Fruit fly (Drosophila melanogaster) whole organism, embryonic: ENCODE results near the gene gfzf.

ENCODE experiments used
- Abd-B ChIP-seq: fragments of 200-800 bp; sonication (Bioruptor generic); optimal IDR thresholded peaks from 2 replicates; lab custom pipeline; 2018; ENCODE audit warnings: missing biosample characterization, mild to moderate bottlenecking, missing genetic modification characterization, moderate library complexity
- Aef1 ChIP-seq: fragments of 200-800 bp; sonication (Bioruptor generic); IDR thresholded peaks from 3 replicates; pipeline ENCODE4 v1.3.6; 2022; ENCODE audit warnings: missing biosample characterization, missing genetic modification characterization
- Antp ChIP-seq: fragments of 200-800 bp; sonication (Bioruptor generic); optimal IDR thresholded peaks from 3 replicates; lab custom pipeline; 2016; ENCODE audit warnings: missing biosample characterization, missing genetic modification characterization
- Asciz ChIP-seq: fragments of 200-800 bp; sonication (Bioruptor generic); optimal IDR thresholded peaks from 2 replicates; lab custom pipeline; 2017; ENCODE audit warnings: missing biosample characterization, mild to moderate bottlenecking, missing genetic modification characterization, missing genetic modification reagents
- B-H1 ChIP-seq: fragments of 200-800 bp; sonication (Bioruptor generic); IDR thresholded peaks from 3 replicates; pipeline ENCODE4 v1.3.6; 2022; ENCODE audit warnings: missing biosample characterization, missing genetic modification characterization
- BtbVII ChIP-seq: fragments of 200-800 bp; sonication (Bioruptor generic); optimal IDR thresholded peaks from 3 replicates; lab custom pipeline; 2017; ENCODE audit warnings: missing biosample characterization, mild to moderate bottlenecking, missing genetic modification characterization
- CG10147 ChIP-seq: fragments of 200-800 bp; sonication (Bioruptor generic); optimal IDR thresholded peaks from 2 replicates; lab custom pipeline; 2019; ENCODE audit warnings: missing biosample characterization, mild to moderate bottlenecking, missing genetic modification characterization, moderate library complexity
- CG10321 ChIP-seq: fragments of 200-800 bp; sonication (Bioruptor generic); IDR thresholded peaks from 2 replicates; pipeline ENCODE4 v1.3.6; 2022; ENCODE audit warnings: missing biosample characterization, missing genetic modification characterization
- CG11085 ChIP-seq: fragments of 200-800 bp; sonication (Bioruptor generic); IDR thresholded peaks from 2 replicates; pipeline ENCODE4 v1.3.6; 2022; ENCODE audit warnings: missing biosample characterization, missing genetic modification characterization
- CG11398 ChIP-seq: fragments of 200-800 bp; sonication (Bioruptor generic); optimal IDR thresholded peaks from 2 replicates; lab custom pipeline; 2016; ENCODE audit warnings: missing biosample characterization, missing genetic modification characterization
- CG12155 ChIP-seq: fragments of 200-800 bp; sonication (Bioruptor generic); optimal IDR thresholded peaks from 3 replicates; lab custom pipeline; 2016; ENCODE audit warnings: missing biosample characterization, missing genetic modification characterization
- CG12744 ChIP-seq: fragments of 200-800 bp; sonication (Bioruptor generic); optimal IDR thresholded peaks from 2 replicates; lab custom pipeline; 2016; ENCODE audit warnings: missing biosample characterization, missing genetic modification characterization
- CG1603 ChIP-seq: fragments of 200-800 bp; sonication (Bioruptor generic); optimal IDR thresholded peaks from 2 replicates; lab custom pipeline; 2019; ENCODE audit warnings: missing biosample characterization, mild to moderate bottlenecking, missing genetic modification characterization, moderate library complexity
- CG17359 ChIP-seq: fragments of 200-800 bp; sonication (Bioruptor generic); optimal IDR thresholded peaks from 3 replicates; lab custom pipeline; 2018; ENCODE audit warnings: missing biosample characterization, mild to moderate bottlenecking, missing genetic modification characterization, moderate library complexity
- CG18476 ChIP-seq: fragments of 200-800 bp; sonication (Bioruptor generic); optimal IDR thresholded peaks from 2 replicates; lab custom pipeline; 2016; ENCODE audit warnings: missing biosample characterization, mild to moderate bottlenecking, missing genetic modification characterization
- CG18619 ChIP-seq: fragments of 200-800 bp; sonication (Bioruptor generic); optimal IDR thresholded peaks from 3 replicates; lab custom pipeline; 2017; ENCODE audit warnings: missing biosample characterization, mild to moderate bottlenecking, missing genetic modification characterization
- CG2120 ChIP-seq: fragments of 200-800 bp; sonication (Bioruptor generic); optimal IDR thresholded peaks from 3 replicates; lab custom pipeline; 2016; ENCODE audit warnings: missing biosample characterization, missing genetic modification characterization
- CG31365 ChIP-seq: fragments of 200-800 bp; sonication (Bioruptor generic); optimal IDR thresholded peaks from 2 replicates; lab custom pipeline; 2018; ENCODE audit warnings: missing biosample characterization, mild to moderate bottlenecking, missing genetic modification characterization
- CG3995 ChIP-seq: fragments of 200-800 bp; sonication (Bioruptor generic); optimal IDR thresholded peaks from 3 replicates; lab custom pipeline; 2016; ENCODE audit warnings: missing biosample characterization, missing genetic modification characterization
- CG6175 ChIP-seq: fragments of 200-800 bp; sonication (Bioruptor generic); IDR thresholded peaks from 3 replicates; pipeline ENCODE4 v1.3.6; 2022; ENCODE audit warnings: missing biosample characterization, missing genetic modification characterization
- Doc3 ChIP-seq: fragments of 200-800 bp; sonication (Bioruptor generic); IDR thresholded peaks from 3 replicates; pipeline ENCODE4 v1.3.6; 2022; ENCODE audit warnings: missing biosample characterization, missing genetic modification characterization; ENCODE audit not compliant: partially characterized antibody
- Elba2 ChIP-seq: fragments of 200-800 bp; sonication (Bioruptor generic); optimal IDR thresholded peaks from 3 replicates; lab custom pipeline; 2016; ENCODE audit warnings: missing biosample characterization, missing genetic modification characterization
- Fer2 ChIP-seq: fragments of 200-800 bp; sonication (Bioruptor generic); optimal IDR thresholded peaks from 2 replicates; lab custom pipeline; 2018; ENCODE audit warnings: missing biosample characterization, mild to moderate bottlenecking, missing genetic modification characterization, moderate library complexity
- Hsf ChIP-seq: fragments of 200-800 bp; sonication (Bioruptor generic); optimal IDR thresholded peaks from 3 replicates; lab custom pipeline; 2016; ENCODE audit warnings: missing biosample characterization, missing genetic modification characterization
- Lim3 ChIP-seq: fragments of 200-800 bp; sonication (Bioruptor generic); IDR thresholded peaks from 2 replicates; pipeline ENCODE4 v1.3.6; 2022; ENCODE audit warnings: missing biosample characterization, missing genetic modification characterization
- Mes4 ChIP-seq: fragments of 200-800 bp; sonication (Bioruptor generic); optimal IDR thresholded peaks from 2 replicates; lab custom pipeline; 2016; ENCODE audit warnings: missing biosample characterization, missing genetic modification characterization
- NFAT ChIP-seq: fragments of 200-800 bp; sonication (Bioruptor generic); IDR thresholded peaks from 2 replicates; pipeline ENCODE4 v1.3.6; 2022; ENCODE audit warnings: missing biosample characterization, missing genetic modification characterization
- Optix ChIP-seq: fragments of 200-800 bp; sonication (Bioruptor generic); IDR thresholded peaks from 3 replicates; pipeline ENCODE4 v1.3.6; 2022; ENCODE audit warnings: missing biosample characterization, missing genetic modification characterization
- Ravus ChIP-seq: fragments of 200-800 bp; sonication (Bioruptor generic); IDR thresholded peaks from 2 replicates; pipeline ENCODE4 v1.3.6; 2022; ENCODE audit warnings: missing biosample characterization, missing genetic modification characterization
- Rx ChIP-seq: fragments of 200-800 bp; sonication (Bioruptor generic); IDR thresholded peaks from 2 replicates; pipeline ENCODE4 v1.3.6; 2022; ENCODE audit warnings: missing biosample characterization, missing genetic modification characterization
- Side ChIP-seq: fragments of 200-800 bp; sonication (Bioruptor generic); optimal IDR thresholded peaks from 2 replicates; lab custom pipeline; 2016; ENCODE audit warnings: missing biosample characterization, missing genetic modification characterization
- al ChIP-seq: fragments of 200-800 bp; sonication (Bioruptor generic); IDR thresholded peaks from 2 replicates; pipeline ENCODE4 v1.3.6; 2022; ENCODE audit warnings: missing biosample characterization, missing genetic modification characterization
- aop ChIP-seq: fragments of 200-800 bp; sonication (Bioruptor generic); IDR thresholded peaks from 2 replicates; pipeline ENCODE4 v1.3.6; 2022; ENCODE audit warnings: missing biosample characterization, missing genetic modification characterization
- ara ChIP-seq: fragments of 200-800 bp; sonication (Bioruptor generic); IDR thresholded peaks from 2 replicates; pipeline ENCODE4 v1.3.6; 2022; ENCODE audit warnings: missing biosample characterization, missing genetic modification characterization
- br ChIP-seq: fragments of >200 bp; optimal IDR thresholded peaks from 2 replicates; lab custom pipeline; 2017
- cwo ChIP-seq: fragments of 200-800 bp; sonication (Bioruptor generic); optimal IDR thresholded peaks from 3 replicates; lab custom pipeline; 2017; ENCODE audit warnings: missing biosample characterization, missing genetic modification characterization, mild to moderate bottlenecking, moderate library complexity, missing genetic modification reagents
- esg ChIP-seq: fragments of 200-800 bp; sonication (Bioruptor generic); conservative IDR thresholded peaks from 2 replicates; pipeline ENCODE4 v1.3.6; 2022; ENCODE audit warnings: missing biosample characterization, missing genetic modification characterization
- ftz-f1 ChIP-seq: fragments of 200-800 bp; sonication (Bioruptor generic); optimal IDR thresholded peaks from 2 replicates; lab custom pipeline; 2016; ENCODE audit warnings: missing biosample characterization, missing genetic modification characterization
- gcm ChIP-seq: fragments of 200-800 bp; sonication (Bioruptor generic); optimal IDR thresholded peaks from 2 replicates; lab custom pipeline; 2019; ENCODE audit warnings: missing biosample characterization, mild to moderate bottlenecking, missing genetic modification characterization, moderate library complexity
- gfzf ChIP-seq: fragments of 200-800 bp; sonication (Bioruptor generic); optimal IDR thresholded peaks from 2 replicates; lab custom pipeline; 2016; ENCODE audit warnings: missing biosample characterization, mild to moderate bottlenecking, missing genetic modification characterization, moderate library complexity
- gro ChIP-seq: fragments of 200-800 bp; sonication (Bioruptor generic); optimal IDR thresholded peaks from 2 replicates; lab custom pipeline; 2016; ENCODE audit warnings: missing biosample characterization, missing genetic modification characterization
- ham ChIP-seq: fragments of 200-800 bp; sonication (Bioruptor generic); IDR thresholded peaks from 2 replicates; pipeline ENCODE4 v1.3.6; 2022; ENCODE audit warnings: missing biosample characterization, missing genetic modification characterization
- jigr1 ChIP-seq: fragments of 200-800 bp; sonication (Bioruptor generic); IDR thresholded peaks from 3 replicates; pipeline ENCODE4 v1.3.6; 2022; ENCODE audit warnings: missing biosample characterization, missing genetic modification characterization
- jing ChIP-seq: fragments of 200-800 bp; sonication (Bioruptor generic); optimal IDR thresholded peaks from 2 replicates; lab custom pipeline; 2018; ENCODE audit warnings: missing biosample characterization, mild to moderate bottlenecking, missing genetic modification characterization
- klu ChIP-seq: fragments of 200-800 bp; sonication (Bioruptor generic); IDR thresholded peaks from 2 replicates; pipeline ENCODE4 v1.3.6; 2022; ENCODE audit warnings: missing biosample characterization, missing genetic modification characterization
- knrl ChIP-seq: fragments of 200-800 bp; sonication (Bioruptor generic); IDR thresholded peaks from 3 replicates; pipeline ENCODE4 v1.3.6; 2022; ENCODE audit warnings: missing biosample characterization, missing genetic modification characterization; ENCODE audit not compliant: partially characterized antibody
- luna ChIP-seq: fragments of 200-800 bp; sonication (Bioruptor generic); optimal IDR thresholded peaks from 2 replicates; lab custom pipeline; 2016; ENCODE audit warnings: missing biosample characterization, missing genetic modification characterization
- pzg ChIP-seq: fragments of 200-800 bp; sonication (Bioruptor generic); optimal IDR thresholded peaks from 3 replicates; lab custom pipeline; 2018; ENCODE audit warnings: missing biosample characterization, mild to moderate bottlenecking, missing genetic modification characterization, moderate library complexity
- sens ChIP-seq: fragments of 200-800 bp; sonication (Bioruptor generic); peaks from one replicate; lab custom pipeline; 2016; ENCODE audit warnings: missing biosample characterization, missing genetic modification characterization
- seq ChIP-seq: fragments of 200-800 bp; sonication (Bioruptor generic); IDR thresholded peaks from 2 replicates; pipeline ENCODE4 v1.3.6; 2022; ENCODE audit warnings: missing biosample characterization, missing genetic modification characterization
- tap ChIP-seq: fragments of 200-800 bp; optimal IDR thresholded peaks from 3 replicates; lab custom pipeline; 2019; ENCODE audit warnings: missing biosample characterization, mild to moderate bottlenecking, missing genetic modification characterization, moderate library complexity
- toy ChIP-seq: fragments of 200-800 bp; sonication (Bioruptor generic); IDR thresholded peaks from 2 replicates; pipeline ENCODE4 v1.3.6; 2022; ENCODE audit warnings: missing biosample characterization, missing genetic modification characterization
- unpg ChIP-seq: fragments of 200-800 bp; sonication (Bioruptor generic); optimal IDR thresholded peaks from 3 replicates; lab custom pipeline; 2018; ENCODE audit warnings: missing biosample characterization, mild to moderate bottlenecking, missing genetic modification characterization, moderate library complexity
- vnd ChIP-seq: fragments of 200-800 bp; sonication (Bioruptor generic); IDR thresholded peaks from 3 replicates; pipeline ENCODE4 v1.3.6; 2022; ENCODE audit warnings: missing biosample characterization, missing genetic modification characterization; ENCODE audit not compliant: partially characterized antibody

Gene gfzf

dm6 chr3R:7123699-7124098 lies 27.1 kb downstream of the gfzf start (continued):
- no peak for TF ChIP-seq ham
- no peak for TF ChIP-seq cwo
- TF ChIP-seq CG18476 (GFP tag; lab: Kevin White, UChicago), result no peak
- TF ChIP-seq Optix, result no peak
- no peak for TF ChIP-seq Abd-B
- TF ChIP-seq CG10321 (GFP tag; lab: Robert Waterston, UW), result peak; percentile 95
- no peak for TF ChIP-seq sens
- no peak for TF ChIP-seq esg (GFP tag; lab: Robert Waterston, UW)
- no peak for TF ChIP-seq unpg
- no peak for TF ChIP-seq CG3995
- TF ChIP-seq Doc3 (GFP tag; lab: Robert Waterston, UW), result no peak
- no peak for TF ChIP-seq aop
- no peak for TF ChIP-seq br (lab: Kevin White, UChicago)
- TF ChIP-seq ftz-f1 (GFP tag; lab: Kevin White, UChicago), result peak; percentile 80
- no peak for TF ChIP-seq CG18619
- TF ChIP-seq Hsf, result no peak
- TF ChIP-seq Ravus (GFP tag; lab: Robert Waterston, UW), result no peak
- TF ChIP-seq CG2120 (GFP tag; lab: Kevin White, UChicago), result no peak
- no peak for TF ChIP-seq al (GFP tag; lab: Robert Waterston, UW)
- no peak for TF ChIP-seq Asciz (GFP tag; lab: Kevin White, UChicago)
- peak; percentile 23; the same call in 1 of the 2 replicates for TF ChIP-seq seq
- TF ChIP-seq BtbVII, result no peak
- no peak for TF ChIP-seq CG10147 (GFP tag; lab: Kevin White, UChicago)
- no peak for TF ChIP-seq Lim3 (GFP tag; lab: Robert Waterston, UW)
- TF ChIP-seq Mes4 (GFP tag; lab: Kevin White, UChicago), result no peak
- no peak for TF ChIP-seq CG12155 (GFP tag; lab: Kevin White, UChicago)
- TF ChIP-seq NFAT (GFP tag; lab: Robert Waterston, UW), result no peak
- TF ChIP-seq tap, result no peak
- TF ChIP-seq jigr1 (GFP tag; lab: Robert Waterston, UW), result no peak
- no peak for TF ChIP-seq gcm
- no peak for TF ChIP-seq klu (GFP tag; lab: Robert Waterston, UW)
- TF ChIP-seq Side, result no peak
- no peak for TF ChIP-seq gfzf (GFP tag; lab: Kevin White, UChicago)
- peak; percentile 27 for TF ChIP-seq pzg
- TF ChIP-seq luna (GFP tag; lab: Kevin White, UChicago), result no peak
- TF ChIP-seq knrl (GFP tag; lab: Robert Waterston, UW), result no peak
- TF ChIP-seq Fer2 (tag; lab: Kevin White, UChicago), result no peak
- TF ChIP-seq CG12744 (GFP tag; lab: Kevin White, UChicago), result no peak
- TF ChIP-seq CG11085 (GFP tag; lab: Robert Waterston, UW), result no peak
- TF ChIP-seq Elba2 (GFP tag; lab: Kevin White, UChicago), result no peak
- TF ChIP-seq Antp (GFP tag; lab: Kevin White, UChicago), result no peak
- no peak for TF ChIP-seq gro (GFP tag; lab: Kevin White, UChicago)
- TF ChIP-seq vnd (GFP tag; lab: Robert Waterston, UW), result no peak
- no peak for TF ChIP-seq Rx (GFP tag; lab: Robert Waterston, UW)
- TF ChIP-seq CG17359, result no peak
- TF ChIP-seq B-H1, result no peak
- TF ChIP-seq ara (GFP tag; lab: Robert Waterston, UW), result no peak
- TF ChIP-seq jing, result no peak
- TF ChIP-seq Aef1 (GFP tag; lab: Robert Waterston, UW), result peak; percentile 77
- no peak for TF ChIP-seq CG1603 (tag; lab: Kevin White, UChicago)
- TF ChIP-seq CG31365 (tag; lab: Kevin White, UChicago), result no peak
- TF ChIP-seq toy, result no peak
- TF ChIP-seq CG6175 (GFP tag; lab: Robert Waterston, UW), result no peak
- TF ChIP-seq CG11398, result no peak
